Fruit fly (Drosophila melanogaster) whole organism, embryonic: ENCODE data around the gene CG32487.

Source experiments
- B-H2 ChIP-seq: fragments of 200-800 bp; sonication (Bioruptor generic); optimal IDR thresholded peaks from 2 replicates; lab custom pipeline; 2018; ENCODE audit warnings: missing biosample characterization, mild to moderate bottlenecking, missing genetic modification characterization
- CG10209 ChIP-seq: fragments of 200-800 bp; sonication (Bioruptor generic); optimal IDR thresholded peaks from 3 replicates; lab custom pipeline; 2017; ENCODE audit warnings: missing biosample characterization, mild to moderate bottlenecking, missing genetic modification characterization, missing genetic modification reagents
- CG10267 ChIP-seq: fragments of 200-800 bp; sonication (Bioruptor generic); optimal IDR thresholded peaks from 2 replicates; lab custom pipeline; 2018; ENCODE audit warnings: missing biosample characterization, mild to moderate bottlenecking, missing genetic modification characterization, moderate library complexity
- CG10321 ChIP-seq: fragments of 200-800 bp; sonication (Bioruptor generic); IDR thresholded peaks from 2 replicates; pipeline ENCODE4 v1.3.6; 2022; ENCODE audit warnings: missing biosample characterization, missing genetic modification characterization
- CG10462 ChIP-seq: fragments of 200-800 bp; sonication (Bioruptor generic); optimal IDR thresholded peaks from 2 replicates; lab custom pipeline; 2016; ENCODE audit warnings: missing biosample characterization, missing genetic modification characterization
- CG13775 ChIP-seq: fragments of 200-800 bp; sonication (Bioruptor generic); optimal IDR thresholded peaks from 3 replicates; lab custom pipeline; 2017; ENCODE audit warnings: missing biosample characterization, mild to moderate bottlenecking, missing genetic modification characterization
- CG1529 ChIP-seq: fragments of 200-800 bp; sonication (Bioruptor generic); optimal IDR thresholded peaks from 3 replicates; lab custom pipeline; 2018; ENCODE audit warnings: missing biosample characterization, missing genetic modification characterization
- CG15696 ChIP-seq: fragments of 200-800 bp; sonication (Bioruptor generic); optimal IDR thresholded peaks from 2 replicates; lab custom pipeline; 2019; ENCODE audit warnings: missing biosample characterization, mild to moderate bottlenecking, missing genetic modification characterization, moderate library complexity
- CG16863 ChIP-seq: fragments of 200-800 bp; sonication (Bioruptor generic); optimal IDR thresholded peaks from 3 replicates; lab custom pipeline; 2016; ENCODE audit warnings: missing biosample characterization, missing genetic modification characterization
- CG3065 ChIP-seq: fragments of 200-800 bp; sonication (Bioruptor generic); optimal IDR thresholded peaks from 2 replicates; lab custom pipeline; 2016; ENCODE audit warnings: missing biosample characterization, missing genetic modification characterization
- CG32767 ChIP-seq: fragments of 200-800 bp; sonication (Bioruptor generic); IDR thresholded peaks from 2 replicates; pipeline ENCODE4 v1.3.6; 2022; ENCODE audit warnings: missing biosample characterization, missing genetic modification characterization
- CG34224 ChIP-seq: fragments of 200-800 bp; sonication (Bioruptor generic); IDR thresholded peaks from 3 replicates; pipeline ENCODE4 v1.3.6; 2022; ENCODE audit warnings: missing biosample characterization, missing genetic modification characterization; ENCODE audit not compliant: partially characterized antibody
- CG34376 ChIP-seq: fragments of 200-800 bp; sonication (Bioruptor generic); optimal IDR thresholded peaks from 2 replicates; lab custom pipeline; 2018; ENCODE audit warnings: missing biosample characterization, mild to moderate bottlenecking, missing genetic modification characterization
- CG4730 ChIP-seq: fragments of 200-800 bp; sonication (Bioruptor generic); IDR thresholded peaks from 2 replicates; pipeline ENCODE4 v1.3.6; 2022; ENCODE audit warnings: missing biosample characterization, missing genetic modification characterization
- CG4820 ChIP-seq: fragments of 200-800 bp; sonication (Bioruptor generic); optimal IDR thresholded peaks from 3 replicates; lab custom pipeline; 2016; ENCODE audit warnings: missing biosample characterization, missing genetic modification characterization
- CG6791 ChIP-seq: fragments of 200-800 bp; sonication (Bioruptor generic); IDR thresholded peaks from 3 replicates; pipeline ENCODE4 v1.3.6; 2022; ENCODE audit warnings: missing biosample characterization, missing genetic modification characterization; ENCODE audit not compliant: partially characterized antibody
- CG7357 ChIP-seq: fragments of 200-800 bp; sonication (Bioruptor generic); IDR thresholded peaks from 3 replicates; pipeline ENCODE4 v1.3.6; 2022; ENCODE audit warnings: missing biosample characterization, missing genetic modification characterization
- CG8924 ChIP-seq: fragments of 200-800 bp; optimal IDR thresholded peaks from 3 replicates; lab custom pipeline; 2019; ENCODE audit warnings: missing biosample characterization, mild to moderate bottlenecking, missing genetic modification characterization, moderate library complexity
- CoRest ChIP-seq: fragments of 200-800 bp; sonication (Bioruptor generic); optimal IDR thresholded peaks from 3 replicates; lab custom pipeline; 2018; ENCODE audit warnings: missing biosample characterization, mild to moderate bottlenecking, missing genetic modification characterization, moderate library complexity
- D19A ChIP-seq: fragments of 200-800 bp; optimal IDR thresholded peaks from 3 replicates; lab custom pipeline; 2019; ENCODE audit warnings: missing biosample characterization, mild to moderate bottlenecking, missing genetic modification characterization, moderate library complexity
- D19B ChIP-seq: fragments of 200-800 bp; sonication (Bioruptor generic); optimal IDR thresholded peaks from 2 replicates; lab custom pipeline; 2017; ENCODE audit warnings: missing biosample characterization, mild to moderate bottlenecking, missing genetic modification characterization
- Deaf1 ChIP-seq: fragments of 200-800 bp; optimal IDR thresholded peaks from 3 replicates; lab custom pipeline; 2019; ENCODE audit warnings: missing biosample characterization, mild to moderate bottlenecking, missing genetic modification characterization, moderate library complexity
- E2f1 ChIP-seq: fragments of 200-800 bp; sonication (Bioruptor generic); IDR thresholded peaks from 2 replicates; pipeline ENCODE4 v1.3.6; 2022; ENCODE audit warnings: missing biosample characterization, missing genetic modification characterization
- H2.0 ChIP-seq: fragments of 200-800 bp; sonication (Bioruptor generic); IDR thresholded peaks from 2 replicates; pipeline ENCODE4 v1.3.6; 2022; ENCODE audit warnings: missing biosample characterization, missing genetic modification characterization
- HmgD ChIP-seq: fragments of 200-800 bp; sonication (Bioruptor generic); optimal IDR thresholded peaks from 3 replicates; lab custom pipeline; 2016; ENCODE audit warnings: missing biosample characterization, missing genetic modification characterization
- Kr ChIP-seq: fragments of 200-800 bp; sonication (Bioruptor generic); optimal IDR thresholded peaks from 2 replicates; lab custom pipeline; 2017; ENCODE audit warnings: missing biosample characterization, mild to moderate bottlenecking, missing genetic modification characterization
- MTF-1 ChIP-seq: fragments of 200-800 bp; sonication (Bioruptor generic); optimal IDR thresholded peaks from 2 replicates; lab custom pipeline; 2018; ENCODE audit warnings: missing biosample characterization, mild to moderate bottlenecking, missing genetic modification characterization, borderline replicate concordance
- NC2β ChIP-seq: fragments of 200-800 bp; sonication (Bioruptor generic); optimal IDR thresholded peaks from 2 replicates; lab custom pipeline; 2016; ENCODE audit warnings: missing biosample characterization, missing genetic modification characterization
- NFAT ChIP-seq: fragments of 200-800 bp; sonication (Bioruptor generic); IDR thresholded peaks from 2 replicates; pipeline ENCODE4 v1.3.6; 2022; ENCODE audit warnings: missing biosample characterization, missing genetic modification characterization
- Ptx1 ChIP-seq: fragments of 200-800 bp; sonication (Bioruptor generic); IDR thresholded peaks from 2 replicates; pipeline ENCODE4 v1.3.6; 2022; ENCODE audit warnings: missing biosample characterization, missing genetic modification characterization
- TFAM ChIP-seq: fragments of 200-800 bp; sonication (Bioruptor generic); optimal IDR thresholded peaks from 2 replicates; lab custom pipeline; 2017; ENCODE audit warnings: missing biosample characterization, missing genetic modification characterization, inconsistent platforms
- amos ChIP-seq: fragments of 200-800 bp; sonication (Bioruptor generic); IDR thresholded peaks from 2 replicates; pipeline ENCODE4 v1.3.6; 2022; ENCODE audit warnings: missing biosample characterization, missing genetic modification characterization; ENCODE audit not compliant: partially characterized antibody
- corto ChIP-seq: fragments of 200-800 bp; sonication (Bioruptor generic); optimal IDR thresholded peaks from 2 replicates; lab custom pipeline; 2016; ENCODE audit warnings: missing biosample characterization, mild to moderate bottlenecking, missing genetic modification characterization, moderate library complexity
- dan ChIP-seq: fragments of 200-800 bp; sonication (Bioruptor generic); IDR thresholded peaks from 2 replicates; pipeline ENCODE4 v1.3.6; 2022; ENCODE audit warnings: missing biosample characterization, missing genetic modification characterization
- fd64A ChIP-seq: fragments of 200-800 bp; sonication (Bioruptor generic); optimal IDR thresholded peaks from 3 replicates; lab custom pipeline; 2018; ENCODE audit warnings: missing biosample characterization, mild to moderate bottlenecking, missing genetic modification characterization
- ham ChIP-seq: fragments of 200-800 bp; sonication (Bioruptor generic); IDR thresholded peaks from 2 replicates; pipeline ENCODE4 v1.3.6; 2022; ENCODE audit warnings: missing biosample characterization, missing genetic modification characterization
- insv ChIP-seq, 2 experiments: fragments of 200-800 bp; sonication (Bioruptor generic); optimal IDR thresholded peaks; 3 replicates each; lab custom pipeline; 2016 to 2018; ENCODE audit warnings: missing biosample characterization in 2 of 2, missing genetic modification characterization in 2 of 2
- kah ChIP-seq: fragments of 200-800 bp; sonication (Bioruptor generic); optimal IDR thresholded peaks from 2 replicates; lab custom pipeline; 2018; ENCODE audit warnings: missing biosample characterization, mild to moderate bottlenecking, missing genetic modification characterization
- klu ChIP-seq: fragments of 200-800 bp; sonication (Bioruptor generic); IDR thresholded peaks from 2 replicates; pipeline ENCODE4 v1.3.6; 2022; ENCODE audit warnings: missing biosample characterization, missing genetic modification characterization
- nau ChIP-seq: fragments of 200-800 bp; sonication (Bioruptor generic); optimal IDR thresholded peaks from 3 replicates; lab custom pipeline; 2017; ENCODE audit warnings: missing biosample characterization, mild to moderate bottlenecking, missing genetic modification characterization, missing genetic modification reagents
- oc ChIP-seq: fragments of 200-800 bp; sonication (Bioruptor generic); optimal IDR thresholded peaks from 2 replicates; lab custom pipeline; 2018; ENCODE audit warnings: missing biosample characterization, mild to moderate bottlenecking, missing genetic modification characterization, moderate library complexity
- pum ChIP-seq: fragments of 200-800 bp; sonication (Bioruptor generic); optimal IDR thresholded peaks from 2 replicates; lab custom pipeline; 2016; ENCODE audit warnings: missing biosample characterization, missing genetic modification characterization
- row ChIP-seq: fragments of 200-800 bp; sonication (Bioruptor generic); IDR thresholded peaks from 3 replicates; pipeline ENCODE4 v1.3.6; 2022; ENCODE audit warnings: missing biosample characterization, missing genetic modification characterization
- sqz ChIP-seq: fragments of 200-800 bp; sonication (Bioruptor generic); optimal IDR thresholded peaks from 3 replicates; lab custom pipeline; 2018; ENCODE audit warnings: missing biosample characterization, mild to moderate bottlenecking, missing genetic modification characterization
- stwl ChIP-seq: fragments of 200-800 bp; sonication (Bioruptor generic); optimal IDR thresholded peaks from 3 replicates; lab custom pipeline; 2018; ENCODE audit warnings: missing biosample characterization, mild to moderate bottlenecking, missing genetic modification characterization, moderate library complexity
- twi ChIP-seq: fragments of 200-800 bp; optimal IDR thresholded peaks from 2 replicates; lab custom pipeline; 2019; ENCODE audit warnings: missing biosample characterization, mild to moderate bottlenecking, missing genetic modification characterization, moderate library complexity
- zen2 ChIP-seq: fragments of 200-800 bp; sonication (Bioruptor generic); IDR thresholded peaks from 3 replicates; pipeline ENCODE4 v1.3.6; 2022; ENCODE audit warnings: missing biosample characterization, missing genetic modification characterization; ENCODE audit not compliant: partially characterized antibody
- zfh2 ChIP-seq: fragments of 200-800 bp; sonication (Bioruptor generic); optimal IDR thresholded peaks from 2 replicates; lab custom pipeline; 2016; ENCODE audit warnings: missing biosample characterization, missing genetic modification characterization

CG32487 gene

dm6 chr3L:3035769-3036583 is 18.9 kb upstream of the CG32487 start (continued):
- TF ChIP-seq nau (GFP tag; lab: Kevin White, UChicago) (peak; percentile 60), zfh2 (peak; percentile 59), CG7357 (GFP tag; lab: Robert Waterston, UW) (0 out of 3 replicates have a peak, but pooled peaks have one; percentile 15), Deaf1 (peak; percentile 56), CG13775 (GFP tag; lab: Kevin White, UChicago) (peak; percentile 84), H2.0 (GFP tag; lab: Robert Waterston, UW) (peak; percentile 74), sqz (GFP tag; lab: Kevin White, UChicago) (peak; percentile 67), CG10462 (peak; percentile 59), CG4730 (GFP tag; lab: Robert Waterston, UW) (peak; percentile 64), zen2 (GFP tag; lab: Robert Waterston, UW) (no peak), TFAM (peak; percentile 26), D19A (tag; lab: Kevin White, UChicago) (peak; percentile 81), CG8924 (tag; lab: Kevin White, UChicago) (peak; percentile 92), CG16863 (GFP tag; lab: Kevin White, UChicago) (peak; percentile 62), CG34376 (peak; percentile 91), amos (no peak), ham (GFP tag; lab: Robert Waterston, UW) (no peak), CG34224 (GFP tag; lab: Robert Waterston, UW) (no peak), pum (GFP tag; lab: Kevin White, UChicago) (peak; percentile 53), fd64A (GFP tag; lab: Kevin White, UChicago) (peak; percentile 65), NFAT (GFP tag; lab: Robert Waterston, UW) (peak; percentile 48; the same call in 1 of the 2 replicates), Ptx1 (GFP tag; lab: Robert Waterston, UW) (peak; percentile 69), insv (GFP tag; optimal IDR thresholded peaks at IDR 0.05; lab: Kevin White, UChicago) (peak in 1 of 2 experiments; percentile 60), twi (tag; lab: Kevin White, UChicago) (peak; percentile 77), NC2β (GFP tag; lab: Kevin White, UChicago) (peak; percentile 4), MTF-1 (GFP tag; lab: Kevin White, UChicago) (peak; percentile 61), kah (peak; percentile 90), stwl (tag; lab: Kevin White, UChicago) (peak; percentile 26), row (GFP tag; lab: Robert Waterston, UW) (peak; percentile 89), CoRest (tag; lab: Kevin White, UChicago) (peak; percentile 92), CG4820 (GFP tag; lab: Kevin White, UChicago) (peak; percentile 99), CG10267 (peak; percentile 88), klu (GFP tag; lab: Robert Waterston, UW) (no peak), oc (tag; lab: Kevin White, UChicago) (peak; percentile 32), CG1529 (GFP tag; lab: Kevin White, UChicago) (peak; percentile 78), CG6791 (GFP tag; lab: Robert Waterston, UW) (no peak), CG10209 (peak; percentile 85), B-H2 (GFP tag; lab: Kevin White, UChicago) (peak; percentile 78), E2f1 (GFP tag; lab: Robert Waterston, UW) (peak; percentile 55; the same call in 1 of the 2 replicates), D19B (GFP tag; lab: Kevin White, UChicago) (peak; percentile 73), dan (no peak), corto (GFP tag; lab: Kevin White, UChicago) (peak; percentile 5), CG15696 (tag; lab: Kevin White, UChicago) (peak; percentile 88), HmgD (GFP tag; lab: Kevin White, UChicago) (no peak), CG32767 (GFP tag; lab: Robert Waterston, UW) (peak; percentile 88), CG3065 (GFP tag; lab: Kevin White, UChicago) (no peak), Kr (GFP tag; lab: Kevin White, UChicago) (peak; percentile 38), CG10321 (GFP tag; lab: Robert Waterston, UW) (no peak; the same call in 1 of the 2 replicates)
